Fruit fly (Drosophila melanogaster) whole organism, embryonic: ENCODE data around the gene CG31313.
A peak's percentile ranks its signal among the peaks of the same experiment; 100 is the strongest.

Experiments
- Abd-B ChIP-seq: fragments of 200-800 bp; sonication (Bioruptor generic); optimal IDR thresholded peaks from 2 replicates; lab custom pipeline; 2018; ENCODE audit warnings: missing biosample characterization, mild to moderate bottlenecking, missing genetic modification characterization, moderate library complexity
- Ada2b ChIP-seq: fragments of 200-800 bp; sonication (Bioruptor generic); IDR thresholded peaks from 2 replicates; pipeline ENCODE4 v1.3.6; 2022; ENCODE audit warnings: missing biosample characterization, missing genetic modification characterization
- CG10366 ChIP-seq: fragments of 200-800 bp; sonication (Bioruptor generic); IDR thresholded peaks from 2 replicates; pipeline ENCODE4 v1.3.6; 2022; ENCODE audit warnings: missing biosample characterization, missing genetic modification characterization
- CG12391 ChIP-seq: fragments of 200-800 bp; sonication (Bioruptor generic); optimal IDR thresholded peaks from 3 replicates; lab custom pipeline; 2018; ENCODE audit warnings: missing biosample characterization, mild to moderate bottlenecking, missing genetic modification characterization, moderate library complexity
- CG17186 ChIP-seq: fragments of 200-800 bp; sonication (Bioruptor generic); optimal IDR thresholded peaks from 3 replicates; lab custom pipeline; 2017; ENCODE audit warnings: missing biosample characterization, missing genetic modification reagents, missing genetic modification characterization
- CG1832 ChIP-seq: fragments of 200-800 bp; sonication (Bioruptor generic); optimal IDR thresholded peaks from 2 replicates; lab custom pipeline; 2017; ENCODE audit warnings: missing biosample characterization, mild to moderate bottlenecking, missing genetic modification characterization, inconsistent platforms
- CG2875 ChIP-seq: fragments of 200-800 bp; sonication (Bioruptor generic); optimal IDR thresholded peaks from 2 replicates; lab custom pipeline; 2017; ENCODE audit warnings: missing biosample characterization, mild to moderate bottlenecking, missing genetic modification characterization, missing genetic modification reagents
- CG3995 ChIP-seq: fragments of 200-800 bp; sonication (Bioruptor generic); optimal IDR thresholded peaks from 3 replicates; lab custom pipeline; 2016; ENCODE audit warnings: missing biosample characterization, missing genetic modification characterization
- CG4424 ChIP-seq: fragments of 200-800 bp; sonication (Bioruptor generic); optimal IDR thresholded peaks from 3 replicates; lab custom pipeline; 2016; ENCODE audit warnings: missing biosample characterization, missing genetic modification characterization
- CG5245 ChIP-seq: fragments of 200-800 bp; sonication (Bioruptor generic); optimal IDR thresholded peaks from 3 replicates; lab custom pipeline; 2016; ENCODE audit warnings: missing biosample characterization, missing genetic modification characterization
- CG6254 ChIP-seq: fragments of 200-800 bp; sonication (Bioruptor generic); optimal IDR thresholded peaks from 3 replicates; lab custom pipeline; 2017; ENCODE audit warnings: mild to moderate bottlenecking, missing biosample characterization, missing genetic modification reagents, missing genetic modification characterization
- CG7786 ChIP-seq: fragments of 200-800 bp; sonication (Bioruptor generic); optimal IDR thresholded peaks from 2 replicates; lab custom pipeline; 2016; ENCODE audit warnings: missing biosample characterization, missing genetic modification characterization
- CG7928 ChIP-seq: fragments of 200-800 bp; sonication (Bioruptor generic); optimal IDR thresholded peaks from 2 replicates; lab custom pipeline; 2017; ENCODE audit warnings: missing biosample characterization, mild to moderate bottlenecking, missing genetic modification characterization
- CG9876 ChIP-seq: fragments of 200-800 bp; sonication (Bioruptor generic); optimal IDR thresholded peaks from 2 replicates; lab custom pipeline; 2016; ENCODE audit warnings: missing biosample characterization, missing genetic modification characterization
- D19A ChIP-seq: fragments of 200-800 bp; optimal IDR thresholded peaks from 3 replicates; lab custom pipeline; 2019; ENCODE audit warnings: missing biosample characterization, mild to moderate bottlenecking, missing genetic modification characterization, moderate library complexity
- Hand ChIP-seq: fragments of 200-800 bp; sonication (Bioruptor generic); optimal IDR thresholded peaks from 2 replicates; lab custom pipeline; 2017; ENCODE audit warnings: mild to moderate bottlenecking, missing biosample characterization, missing genetic modification reagents, missing genetic modification characterization
- MESR4 ChIP-seq: fragments of 200-800 bp; sonication (Bioruptor generic); optimal IDR thresholded peaks from 2 replicates; lab custom pipeline; 2018; ENCODE audit warnings: missing biosample characterization, mild to moderate bottlenecking, missing genetic modification characterization, moderate library complexity
- Myb ChIP-seq: fragments of 200-800 bp; sonication (Bioruptor generic); optimal IDR thresholded peaks from 2 replicates; lab custom pipeline; 2016; ENCODE audit warnings: missing biosample characterization, missing genetic modification characterization
- Oaz ChIP-seq: fragments of 200-800 bp; sonication (Bioruptor generic); IDR thresholded peaks from 2 replicates; pipeline ENCODE4 v1.3.6; 2022; ENCODE audit warnings: missing biosample characterization, missing genetic modification characterization
- Sox102F ChIP-seq: fragments of 200-800 bp; sonication (Bioruptor generic); optimal IDR thresholded peaks from 2 replicates; lab custom pipeline; 2018; ENCODE audit warnings: missing biosample characterization, mild to moderate bottlenecking, missing genetic modification characterization, moderate library complexity
- Sry-β ChIP-seq: fragments of 200-800 bp; sonication (Bioruptor generic); optimal IDR thresholded peaks from 2 replicates; lab custom pipeline; 2018; ENCODE audit warnings: missing biosample characterization, mild to moderate bottlenecking, missing genetic modification characterization, moderate library complexity
- TFAM ChIP-seq: fragments of 200-800 bp; sonication (Bioruptor generic); optimal IDR thresholded peaks from 2 replicates; lab custom pipeline; 2017; ENCODE audit warnings: missing biosample characterization, missing genetic modification characterization, inconsistent platforms
- bab2 ChIP-seq: fragments of 200-800 bp; sonication (Bioruptor generic); optimal IDR thresholded peaks from 2 replicates; lab custom pipeline; 2016; ENCODE audit warnings: missing biosample characterization, missing genetic modification characterization
- cato ChIP-seq: fragments of 200-800 bp; sonication (Bioruptor generic); optimal IDR thresholded peaks from 2 replicates; lab custom pipeline; 2016; ENCODE audit warnings: missing biosample characterization, missing genetic modification characterization, borderline replicate concordance
- chn ChIP-seq: fragments of 200-800 bp; sonication (Bioruptor generic); optimal IDR thresholded peaks from 2 replicates; lab custom pipeline; 2016; ENCODE audit warnings: missing biosample characterization, missing genetic modification characterization
- corto ChIP-seq: fragments of 200-800 bp; sonication (Bioruptor generic); optimal IDR thresholded peaks from 2 replicates; lab custom pipeline; 2016; ENCODE audit warnings: missing biosample characterization, mild to moderate bottlenecking, missing genetic modification characterization, moderate library complexity
- dmrt99B ChIP-seq: fragments of 200-800 bp; sonication (Bioruptor generic); optimal IDR thresholded peaks from 2 replicates; lab custom pipeline; 2018; ENCODE audit warnings: missing biosample characterization, mild to moderate bottlenecking, missing genetic modification characterization, moderate library complexity
- gro ChIP-seq: fragments of 200-800 bp; sonication (Bioruptor generic); optimal IDR thresholded peaks from 2 replicates; lab custom pipeline; 2016; ENCODE audit warnings: missing biosample characterization, missing genetic modification characterization
- jumu ChIP-seq: fragments of 200-800 bp; sonication (Bioruptor generic); optimal IDR thresholded peaks from 3 replicates; lab custom pipeline; 2016; ENCODE audit warnings: missing biosample characterization, missing genetic modification characterization
- lab ChIP-seq: fragments of 200-800 bp; sonication (Bioruptor generic); optimal IDR thresholded peaks from 3 replicates; lab custom pipeline; 2017; ENCODE audit warnings: missing biosample characterization, missing genetic modification characterization, mild to moderate bottlenecking, moderate library complexity, missing genetic modification reagents
- lilli ChIP-seq: fragments of 200-800 bp; sonication (Bioruptor generic); optimal IDR thresholded peaks from 3 replicates; lab custom pipeline; 2016; ENCODE audit warnings: missing biosample characterization, missing genetic modification characterization
- nau ChIP-seq: fragments of 200-800 bp; sonication (Bioruptor generic); optimal IDR thresholded peaks from 3 replicates; lab custom pipeline; 2017; ENCODE audit warnings: missing biosample characterization, mild to moderate bottlenecking, missing genetic modification characterization, missing genetic modification reagents
- pb ChIP-seq: fragments of 200-800 bp; sonication (Bioruptor generic); optimal IDR thresholded peaks from 3 replicates; lab custom pipeline; 2016; ENCODE audit warnings: missing biosample characterization, missing genetic modification characterization
- shn ChIP-seq: fragments of 200-800 bp; sonication (Bioruptor generic); optimal IDR thresholded peaks from 3 replicates; lab custom pipeline; 2016; ENCODE audit warnings: missing biosample characterization, missing genetic modification characterization
- sim ChIP-seq: fragments of 200-800 bp; sonication (Bioruptor generic); IDR thresholded peaks from 2 replicates; pipeline ENCODE4 v1.3.6; 2022; ENCODE audit warnings: missing biosample characterization, missing genetic modification characterization
- sima ChIP-seq: fragments of 200-800 bp; sonication (Bioruptor generic); optimal IDR thresholded peaks from 2 replicates; lab custom pipeline; 2016; ENCODE audit warnings: missing biosample characterization, missing genetic modification characterization
- stwl ChIP-seq: fragments of 200-800 bp; sonication (Bioruptor generic); optimal IDR thresholded peaks from 3 replicates; lab custom pipeline; 2018; ENCODE audit warnings: missing biosample characterization, mild to moderate bottlenecking, missing genetic modification characterization, moderate library complexity
- tgo ChIP-seq: fragments of 200-800 bp; sonication (Bioruptor generic); IDR thresholded peaks from 3 replicates; pipeline ENCODE4 v1.3.6; 2022; ENCODE audit warnings: missing biosample characterization, missing genetic modification characterization

Gene CG31313

dm6 chr3R:14526657-14527056 is 40.6 kb downstream of the CG31313 start (continued):
- TF ChIP-seq sima (GFP tag; lab: Kevin White, UChicago) = no peak
- no peak for TF ChIP-seq CG3995 (GFP tag; lab: Kevin White, UChicago)
- TF ChIP-seq CG7786 (GFP tag; lab: Kevin White, UChicago) = no peak
- no peak for TF ChIP-seq CG9876 (GFP tag; lab: Kevin White, UChicago)
- TF ChIP-seq CG6254 = no peak
- peak; percentile 58 for TF ChIP-seq lab (GFP tag; lab: Kevin White, UChicago)
- no peak for TF ChIP-seq CG5245 (GFP tag; lab: Kevin White, UChicago)
- TF ChIP-seq bab2 (GFP tag; lab: Kevin White, UChicago) = no peak
- peak; percentile 12 for TF ChIP-seq Sox102F (GFP tag; lab: Kevin White, UChicago)
- no peak for TF ChIP-seq CG4424
- no peak for TF ChIP-seq Hand
- TF ChIP-seq tgo (GFP tag; lab: Robert Waterston, UW) = no peak
- no peak for TF ChIP-seq Ada2b
- TF ChIP-seq, all 482 proteins: peak for 13

- TF ChIP-seq dmrt99B (tag; lab: Kevin White, UChicago) = no peak
- no peak for TF ChIP-seq CG2875 (GFP tag; lab: Kevin White, UChicago)
- TF ChIP-seq CG10366 (GFP tag; lab: Robert Waterston, UW) = no peak
- TF ChIP-seq CG12391 = no peak
- no peak for TF ChIP-seq CG7928 (GFP tag; lab: Kevin White, UChicago)
- TF ChIP-seq Myb (GFP tag; lab: Kevin White, UChicago) = no peak
- TF ChIP-seq CG1832 (GFP tag; lab: Kevin White, UChicago) = no peak
- no peak for TF ChIP-seq TFAM (GFP tag; lab: Kevin White, UChicago)
- TF ChIP-seq sim = no peak
- no peak for TF ChIP-seq corto (GFP tag; lab: Kevin White, UChicago)
- no peak for TF ChIP-seq nau (GFP tag; lab: Kevin White, UChicago)
- no peak for TF ChIP-seq Ada2b
- TF ChIP-seq, all 482 proteins: peak for 0
Observed at dm6 chr3R:14520749-14521148, 46.5 kb downstream of the CG31313 start, which contains the start of gene Cyp313a1. TSS of gene Cyp313a1 (plus strand) at chr3R:14521049.

DNA sequence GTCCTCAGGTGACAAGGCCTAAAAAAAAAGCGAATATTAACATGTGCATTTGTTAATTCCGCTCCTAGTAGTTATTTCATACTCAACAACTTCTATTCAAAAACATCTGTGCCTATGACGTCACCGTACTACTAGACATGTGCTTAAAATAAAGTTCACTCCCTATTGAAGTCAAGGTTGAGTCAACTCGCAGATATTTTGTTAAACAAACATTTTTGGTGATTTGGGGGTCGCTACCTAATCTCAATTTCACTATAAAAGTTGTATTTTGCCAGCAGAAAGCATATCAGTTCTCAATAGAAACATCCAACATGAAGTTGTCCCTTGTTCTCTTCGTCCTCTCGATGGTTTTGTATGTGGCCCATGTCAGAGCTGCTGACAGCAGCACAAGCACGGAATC is 50.5 kb downstream of the CG31313 start, which contains the start of gene CG34273:
Gene CG34273 (plus strand): TSS at position 301 of the 400 bp plus-strand sequence.
- TF ChIP-seq lilli (GFP tag; lab: Kevin White, UChicago) = no peak
- no peak for TF ChIP-seq pb (GFP tag; lab: Kevin White, UChicago)
- TF ChIP-seq CG17186 (GFP tag; lab: Kevin White, UChicago) = no peak
- no peak for TF ChIP-seq gro (GFP tag; lab: Kevin White, UChicago)
- TF ChIP-seq Abd-B (GFP tag; lab: Kevin White, UChicago) = no peak
- TF ChIP-seq chn (GFP tag; lab: Kevin White, UChicago) = no peak
- TF ChIP-seq MESR4 (GFP tag; lab: Kevin White, UChicago) = no peak
- no peak for TF ChIP-seq stwl (tag; lab: Kevin White, UChicago)
- TF ChIP-seq Sry-β = no peak
- no peak for TF ChIP-seq D19A (tag; lab: Kevin White, UChicago)
- TF ChIP-seq jumu (GFP tag; lab: Kevin White, UChicago) = no peak
- no peak for TF ChIP-seq cato (GFP tag; lab: Kevin White, UChicago)
- no peak for TF ChIP-seq Oaz (GFP tag; lab: Robert Waterston, UW)
- no peak for TF ChIP-seq shn (GFP tag; lab: Kevin White, UChicago)
